Fruit fly (Drosophila melanogaster) whole organism, embryonic: ENCODE measurements around the gene CG32801.

Source experiments
- Bteb2 ChIP-seq: fragments of 200-800 bp; sonication (Bioruptor generic); optimal IDR thresholded peaks from 2 replicates; lab custom pipeline; 2016; ENCODE audit warnings: missing biosample characterization, missing genetic modification characterization
- CG10462 ChIP-seq: fragments of 200-800 bp; sonication (Bioruptor generic); optimal IDR thresholded peaks from 2 replicates; lab custom pipeline; 2016; ENCODE audit warnings: missing biosample characterization, missing genetic modification characterization
- CG12942 ChIP-seq: fragments of 200-800 bp; sonication (Bioruptor generic); optimal IDR thresholded peaks from 3 replicates; lab custom pipeline; 2016; ENCODE audit warnings: missing biosample characterization, missing genetic modification characterization
- CG13287 ChIP-seq: fragments of 200-800 bp; sonication (Bioruptor generic); IDR thresholded peaks from 2 replicates; pipeline ENCODE4 v1.3.6; 2022; ENCODE audit warnings: missing biosample characterization, missing genetic modification characterization; ENCODE audit not compliant: partially characterized antibody
- CG17568 ChIP-seq: fragments of 200-800 bp; sonication (Bioruptor generic); optimal IDR thresholded peaks from 2 replicates; lab custom pipeline; 2018; ENCODE audit warnings: missing biosample characterization, mild to moderate bottlenecking, missing genetic modification characterization, moderate library complexity
- CG1792 ChIP-seq: fragments of 200-800 bp; sonication (Bioruptor generic); optimal IDR thresholded peaks from 2 replicates; lab custom pipeline; 2016; ENCODE audit warnings: missing biosample characterization, missing genetic modification characterization
- CG18011 ChIP-seq: fragments of 200-800 bp; sonication (Bioruptor generic); optimal IDR thresholded peaks from 2 replicates; lab custom pipeline; 2017; ENCODE audit warnings: missing biosample characterization, missing genetic modification characterization, mild to moderate bottlenecking, moderate library complexity, missing genotype
- CG18599 ChIP-seq: fragments of 200-800 bp; sonication (Bioruptor generic); optimal IDR thresholded peaks from 3 replicates; lab custom pipeline; 2017; ENCODE audit warnings: missing biosample characterization, missing genetic modification characterization, mild to moderate bottlenecking, moderate library complexity, missing genetic modification reagents
- CG3065 ChIP-seq: fragments of 200-800 bp; sonication (Bioruptor generic); optimal IDR thresholded peaks from 2 replicates; lab custom pipeline; 2016; ENCODE audit warnings: missing biosample characterization, missing genetic modification characterization
- CG31441 ChIP-seq: fragments of 200-800 bp; sonication (Bioruptor generic); IDR thresholded peaks from 2 replicates; pipeline ENCODE4 v1.3.6; 2022; ENCODE audit warnings: missing biosample characterization, missing genetic modification characterization
- CG4282 ChIP-seq: fragments of 200-800 bp; sonication (Bioruptor generic); optimal IDR thresholded peaks from 2 replicates; lab custom pipeline; 2016; ENCODE audit warnings: missing biosample characterization, missing genetic modification characterization
- CG4328 ChIP-seq: fragments of 200-800 bp; sonication (Bioruptor generic); optimal IDR thresholded peaks from 3 replicates; lab custom pipeline; 2017; ENCODE audit warnings: missing biosample characterization, missing genetic modification reagents, missing genetic modification characterization
- CG43689 ChIP-seq: fragments of 200-800 bp; sonication (Bioruptor generic); IDR thresholded peaks from 2 replicates; pipeline ENCODE4 v1.3.6; 2022; ENCODE audit warnings: missing biosample characterization, missing genetic modification characterization
- CG7928 ChIP-seq: fragments of 200-800 bp; sonication (Bioruptor generic); optimal IDR thresholded peaks from 2 replicates; lab custom pipeline; 2017; ENCODE audit warnings: missing biosample characterization, mild to moderate bottlenecking, missing genetic modification characterization
- CG8290 ChIP-seq, 3 experiments: fragments of 200-800 bp; sonication (Bioruptor generic); optimal IDR thresholded peaks; 2 replicates each; lab custom pipeline; 2016 to 2019; ENCODE audit warnings: missing biosample characterization in 3 of 3, missing genetic modification characterization in 3 of 3, mild to moderate bottlenecking in 2 of 3, moderate library complexity in 1 of 3
- CG8359 ChIP-seq: fragments of 200-800 bp; sonication (Bioruptor generic); optimal IDR thresholded peaks from 2 replicates; lab custom pipeline; 2017; ENCODE audit warnings: missing biosample characterization, mild to moderate bottlenecking, missing genetic modification characterization, borderline replicate concordance
- CG8478 ChIP-seq: fragments of >200 bp; optimal IDR thresholded peaks from 2 replicates; lab custom pipeline; 2018
- CG8765 ChIP-seq: fragments of 200-800 bp; sonication (Bioruptor generic); IDR thresholded peaks from 2 replicates; pipeline ENCODE4 v1.3.6; 2022; ENCODE audit warnings: missing biosample characterization, missing genetic modification characterization
- CG8924 ChIP-seq: fragments of 200-800 bp; optimal IDR thresholded peaks from 3 replicates; lab custom pipeline; 2019; ENCODE audit warnings: missing biosample characterization, mild to moderate bottlenecking, missing genetic modification characterization, moderate library complexity
- CG9215 ChIP-seq: fragments of 200-800 bp; sonication (Bioruptor generic); IDR thresholded peaks from 2 replicates; pipeline ENCODE4 v1.3.6; 2022; ENCODE audit warnings: missing biosample characterization, missing genetic modification characterization
- Dp ChIP-seq: fragments of 200-800 bp; sonication (Bioruptor generic); optimal IDR thresholded peaks from 2 replicates; lab custom pipeline; 2018; ENCODE audit warnings: missing biosample characterization, mild to moderate bottlenecking, missing genetic modification characterization, moderate library complexity
- ERR ChIP-seq: fragments of 200-800 bp; sonication (Bioruptor generic); optimal IDR thresholded peaks from 2 replicates; lab custom pipeline; 2016; ENCODE audit warnings: missing biosample characterization, missing genetic modification characterization
- Fer1 ChIP-seq: fragments of 200-800 bp; sonication (Bioruptor generic); optimal IDR thresholded peaks from 2 replicates; lab custom pipeline; 2017; ENCODE audit warnings: missing biosample characterization, mild to moderate bottlenecking, missing genetic modification characterization
- Fer3 ChIP-seq: fragments of 200-800 bp; sonication (Bioruptor generic); optimal IDR thresholded peaks from 2 replicates; lab custom pipeline; 2018; ENCODE audit warnings: missing biosample characterization, mild to moderate bottlenecking, missing genetic modification characterization, moderate library complexity
- Max ChIP-seq: fragments of 200-800 bp; sonication (Bioruptor generic); optimal IDR thresholded peaks from 2 replicates; lab custom pipeline; 2016; ENCODE audit warnings: missing biosample characterization, mild to moderate bottlenecking, missing genetic modification characterization
- Nf-YC ChIP-seq: fragments of 200-800 bp; optimal IDR thresholded peaks from 3 replicates; lab custom pipeline; 2019; ENCODE audit warnings: missing biosample characterization, mild to moderate bottlenecking, missing genetic modification characterization, moderate library complexity
- Pdp1 ChIP-seq, 2 experiments: fragments of 200-800 bp; sonication (Bioruptor generic); optimal IDR thresholded peaks; 3 replicates each; lab custom pipeline; 2016; ENCODE audit warnings: missing biosample characterization in 2 of 2, missing genetic modification characterization in 2 of 2, mild to moderate bottlenecking in 1 of 2, moderate library complexity in 1 of 2
- Sox100B ChIP-seq: fragments of 200-800 bp; sonication (Bioruptor generic); optimal IDR thresholded peaks from 3 replicates; lab custom pipeline; 2018; ENCODE audit warnings: missing biosample characterization, mild to moderate bottlenecking, missing genetic modification characterization
- Sox102F ChIP-seq: fragments of 200-800 bp; sonication (Bioruptor generic); optimal IDR thresholded peaks from 2 replicates; lab custom pipeline; 2018; ENCODE audit warnings: missing biosample characterization, mild to moderate bottlenecking, missing genetic modification characterization, moderate library complexity
- Vsx1 ChIP-seq: fragments of 200-800 bp; sonication (Bioruptor generic); optimal IDR thresholded peaks from 2 replicates; lab custom pipeline; 2017; ENCODE audit warnings: missing biosample characterization, mild to moderate bottlenecking, missing genetic modification characterization, missing genetic modification reagents
- al ChIP-seq: fragments of 200-800 bp; sonication (Bioruptor generic); IDR thresholded peaks from 2 replicates; pipeline ENCODE4 v1.3.6; 2022; ENCODE audit warnings: missing biosample characterization, missing genetic modification characterization
- ap ChIP-seq: fragments of 200-800 bp; sonication (Bioruptor generic); IDR thresholded peaks from 2 replicates; pipeline ENCODE4 v1.3.6; 2022; ENCODE audit warnings: missing biosample characterization, missing genetic modification characterization
- ash1 ChIP-seq: fragments of 200-800 bp; sonication (Bioruptor generic); optimal IDR thresholded peaks from 2 replicates; lab custom pipeline; 2018; ENCODE audit warnings: missing biosample characterization, mild to moderate bottlenecking, missing genetic modification characterization
- dati ChIP-seq: fragments of 200-800 bp; sonication (Bioruptor generic); IDR thresholded peaks from 2 replicates; pipeline ENCODE4 v1.3.6; 2022; ENCODE audit warnings: missing biosample characterization, missing genetic modification characterization
- dimm ChIP-seq: fragments of 200-800 bp; sonication (Bioruptor generic); IDR thresholded peaks from 2 replicates; pipeline ENCODE4 v1.3.6; 2022; ENCODE audit warnings: missing biosample characterization, missing genetic modification characterization
- dysf ChIP-seq: fragments of 200-800 bp; sonication (Bioruptor generic); IDR thresholded peaks from 3 replicates; pipeline ENCODE4 v1.3.6; 2022; ENCODE audit warnings: missing biosample characterization, missing genetic modification characterization
- en ChIP-seq: fragments of 200-800 bp; sonication (Bioruptor generic); optimal IDR thresholded peaks from 2 replicates; lab custom pipeline; 2016; ENCODE audit warnings: missing biosample characterization, missing genetic modification characterization
- gce ChIP-seq: fragments of 200-800 bp; sonication (Bioruptor generic); IDR thresholded peaks from 3 replicates; pipeline ENCODE4 v1.3.6; 2022; ENCODE audit warnings: missing biosample characterization, missing genetic modification characterization
- grn ChIP-seq: fragments of 200-800 bp; sonication (Bioruptor generic); optimal IDR thresholded peaks from 3 replicates; lab custom pipeline; 2017; ENCODE audit warnings: missing biosample characterization, missing genetic modification characterization
- ham ChIP-seq: fragments of 200-800 bp; sonication (Bioruptor generic); IDR thresholded peaks from 2 replicates; pipeline ENCODE4 v1.3.6; 2022; ENCODE audit warnings: missing biosample characterization, missing genetic modification characterization
- hkb ChIP-seq, 2 experiments: fragments of 200-800 bp in 1 of 2; fragments of >200 bp in 1 of 2; sonication (Bioruptor generic) in 1 of 2; IDR thresholded peaks in 1 of 2; optimal IDR thresholded peaks in 1 of 2; 2 replicates each; pipeline versions ENCODE4 v1.3.6 to Lab custom; 2017 to 2022; ENCODE audit warnings: missing biosample characterization in 1 of 2, missing genetic modification characterization in 1 of 2
- kni ChIP-seq: fragments of 200-800 bp; sonication (Bioruptor generic); optimal IDR thresholded peaks from 3 replicates; lab custom pipeline; 2017; ENCODE audit warnings: mild to moderate bottlenecking, missing biosample characterization, missing genetic modification reagents, missing genetic modification characterization
- nmo ChIP-seq: fragments of 200-800 bp; sonication (Bioruptor generic); optimal IDR thresholded peaks from 2 replicates; lab custom pipeline; 2018; ENCODE audit warnings: missing biosample characterization, mild to moderate bottlenecking, missing genetic modification characterization, moderate library complexity
- p53 ChIP-seq: fragments of 200-800 bp; sonication (Bioruptor generic); optimal IDR thresholded peaks from 2 replicates; lab custom pipeline; 2016; ENCODE audit warnings: missing biosample characterization, missing genetic modification characterization
- pita ChIP-seq: fragments of 200-800 bp; sonication (Bioruptor generic); optimal IDR thresholded peaks from 2 replicates; lab custom pipeline; 2017; ENCODE audit warnings: missing biosample characterization, mild to moderate bottlenecking, missing genetic modification characterization
- pnt ChIP-seq: fragments of 200-800 bp; sonication (Bioruptor generic); optimal IDR thresholded peaks from 3 replicates; lab custom pipeline; 2016; ENCODE audit warnings: missing biosample characterization, missing genetic modification characterization
- sim ChIP-seq: fragments of 200-800 bp; sonication (Bioruptor generic); IDR thresholded peaks from 2 replicates; pipeline ENCODE4 v1.3.6; 2022; ENCODE audit warnings: missing biosample characterization, missing genetic modification characterization
- vnd ChIP-seq: fragments of 200-800 bp; sonication (Bioruptor generic); IDR thresholded peaks from 3 replicates; pipeline ENCODE4 v1.3.6; 2022; ENCODE audit warnings: missing biosample characterization, missing genetic modification characterization; ENCODE audit not compliant: partially characterized antibody
- vvl ChIP-seq: fragments of 200-800 bp; sonication (Bioruptor generic); IDR thresholded peaks from 2 replicates; pipeline ENCODE4 v1.3.6; 2022; ENCODE audit warnings: missing biosample characterization, missing genetic modification characterization
- yki ChIP-seq: fragments of >200 bp; optimal IDR thresholded peaks from 3 replicates; lab custom pipeline; 2018

Gene CG32801

DNA sequence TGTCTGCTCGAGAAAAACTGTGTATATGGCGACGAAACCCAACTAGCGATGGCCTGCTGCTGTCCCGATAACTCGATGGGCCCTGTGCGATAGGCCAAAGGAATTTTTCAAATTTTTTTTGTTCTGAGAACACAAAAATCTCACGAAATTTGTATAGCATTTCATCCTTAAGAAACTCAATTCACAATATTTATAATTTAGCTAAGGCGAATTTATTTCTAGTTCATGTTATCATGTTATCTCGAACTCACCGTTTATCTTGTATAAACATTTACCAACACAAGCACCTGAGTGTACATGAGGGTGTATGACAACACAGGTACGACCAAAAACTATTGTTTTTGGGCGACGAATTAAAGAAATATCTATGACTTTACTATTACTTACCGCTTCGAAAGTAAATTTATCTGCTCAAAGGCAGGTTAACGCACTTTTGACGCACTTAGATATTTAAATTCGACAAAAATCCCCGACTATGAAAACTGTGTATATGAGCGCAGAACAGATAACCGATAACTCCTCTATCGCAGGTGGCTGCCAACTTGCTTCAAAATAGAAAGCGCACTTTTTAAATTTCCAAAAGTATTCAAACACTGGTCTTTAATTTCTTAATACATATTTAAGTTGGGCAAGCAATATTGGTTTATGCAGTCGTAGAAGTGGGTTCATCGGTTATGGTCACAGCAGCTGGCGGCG is 2.7 kb downstream of the CG32801 start, which contains the start of gene arm (continued):
- TF ChIP-seq Nf-YC (tag; lab: Kevin White, UChicago) = no peak
- TF ChIP-seq Sox100B = no peak
- TF ChIP-seq CG7928 (GFP tag; lab: Kevin White, UChicago) = no peak
- no peak for TF ChIP-seq CG10462 (GFP tag; lab: Kevin White, UChicago)
- TF ChIP-seq Fer1 = no peak
- TF ChIP-seq Sox102F (GFP tag; lab: Kevin White, UChicago) = no peak
- no peak for TF ChIP-seq ham (GFP tag; lab: Robert Waterston, UW)
- TF ChIP-seq pnt = no peak
- no peak for TF ChIP-seq grn
- no peak for TF ChIP-seq gce
- TF ChIP-seq CG8478 (lab: Kevin White, UChicago) = no peak
- TF ChIP-seq ERR = no peak
- no peak for TF ChIP-seq Fer3 (tag; lab: Kevin White, UChicago)
- no peak for TF ChIP-seq CG8924 (tag; lab: Kevin White, UChicago)
- TF ChIP-seq CG31441 = no peak
- no peak for TF ChIP-seq dimm
- no peak for TF ChIP-seq Max (GFP tag; lab: Kevin White, UChicago)
- no peak for TF ChIP-seq Bteb2
- no peak for TF ChIP-seq pita (GFP tag; lab: Kevin White, UChicago)
- no peak for TF ChIP-seq CG8290 (GFP tag; optimal IDR thresholded peaks at IDR 0.05; lab: Kevin White, UChicago)
- TF ChIP-seq CG8290 (tag; optimal IDR thresholded peaks at IDR 0.05; lab: Kevin White, UChicago) = no peak
- peak in 1 of 2 experiments; percentile 21 for TF ChIP-seq Pdp1 (GFP tag; optimal IDR thresholded peaks at IDR 0.05; lab: Kevin White, UChicago)
- TF ChIP-seq Dp = peak; percentile 82
- no peak for TF ChIP-seq p53
- no peak for TF ChIP-seq CG18011
- no peak for TF ChIP-seq CG9215
- no peak for TF ChIP-seq kni (GFP tag; lab: Kevin White, UChicago)
- TF ChIP-seq CG4328 (GFP tag; lab: Kevin White, UChicago) = no peak
- TF ChIP-seq dati = no peak
- TF ChIP-seq Vsx1 (GFP tag; lab: Kevin White, UChicago) = no peak
- no peak for TF ChIP-seq CG12942 (GFP tag; lab: Kevin White, UChicago)
- TF ChIP-seq en (GFP tag; lab: Kevin White, UChicago) = no peak
- TF ChIP-seq vnd = no peak
- TF ChIP-seq hkb (optimal IDR thresholded peaks at IDR 0.05; lab: Kevin White, UChicago) = no peak
- no peak for TF ChIP-seq hkb (GFP tag; IDR thresholded peaks at IDR 0.05; lab: Robert Waterston, UW)
- no peak for TF ChIP-seq ap (GFP tag; lab: Robert Waterston, UW)
- TF ChIP-seq dysf = no peak
- no peak for TF ChIP-seq CG8765
- TF ChIP-seq sim (GFP tag; lab: Robert Waterston, UW) = no peak
- TF ChIP-seq vvl (GFP tag; lab: Robert Waterston, UW) = no peak
- TF ChIP-seq CG3065 (GFP tag; lab: Kevin White, UChicago) = no peak
- TF ChIP-seq CG13287 (GFP tag; lab: Robert Waterston, UW) = no peak; the same call in 1 of the 2 replicates
- TF ChIP-seq CG8359 (GFP tag; lab: Kevin White, UChicago) = no peak
- no peak for TF ChIP-seq CG18599
- TF ChIP-seq ash1 (GFP tag; lab: Kevin White, UChicago) = no peak
- TF ChIP-seq CG1792 (GFP tag; lab: Kevin White, UChicago) = no peak
- TF ChIP-seq CG4282 (GFP tag; lab: Kevin White, UChicago) = no peak
- no peak for TF ChIP-seq yki (lab: Kevin White, UChicago)
- no peak for TF ChIP-seq nmo
- TF ChIP-seq CG43689 (GFP tag; lab: Robert Waterston, UW) = no peak
- no peak for TF ChIP-seq CG17568 (GFP tag; lab: Kevin White, UChicago)
- TF ChIP-seq al (GFP tag; lab: Robert Waterston, UW) = no peak
